Worm (Caenorhabditis elegans) whole organism, L1 larva: ENCODE results near the gene clec-84.
"Not testable (repeated sequence)": the region's sequence is repeated elsewhere in the genome, so short reads cannot be mapped to it uniquely, and the experiment has no call there.

Source experiments
- C04F5.9 ChIP-seq: sonication (generic microtip); optimal IDR thresholded peaks from 2 replicates; lab custom pipeline; 2016; ENCODE audit warnings: missing genetic modification characterization, missing compliant biosample characterization
- C16A3.4 ChIP-seq: fragments of 150-350 bp; optimal IDR thresholded peaks from 2 replicates; lab custom pipeline; 2014; ENCODE audit warnings: missing biosample characterization, missing genetic modification characterization
- blmp-1 ChIP-seq: fragments of 150-350 bp; optimal IDR thresholded peaks from 2 replicates; lab custom pipeline; 2014; ENCODE audit warnings: missing biosample characterization, missing genetic modification characterization
- ceh-8 ChIP-seq: fragments of 200-800 bp; sonication (Bioruptor generic); optimal IDR thresholded peaks from 2 replicates; lab custom pipeline; 2018; ENCODE audit warnings: mild to moderate bottlenecking, missing genetic modification characterization, moderate library complexity, missing compliant biosample characterization
- ceh-82 ChIP-seq, 3 experiments: fragments of 150-350 bp in 1 of 3; sonication (generic microtip) in 2 of 3; optimal IDR thresholded peaks; 2 replicates each; lab custom pipeline; 2014 to 2017; ENCODE audit warnings: missing biosample characterization in 3 of 3, missing genetic modification characterization in 3 of 3
- ceh-88 ChIP-seq: fragments of 200-800 bp; sonication (Bioruptor generic); IDR thresholded peaks from 2 replicates; pipeline ENCODE4 v1.3.6; 2022; ENCODE audit warnings: missing genetic modification characterization, missing compliant biosample characterization
- dpl-1 ChIP-seq, 3 experiments: fragments of 150-350 bp in 2 of 3; sonication (generic microtip) in 1 of 3; optimal IDR thresholded peaks; 2 replicates each; lab custom pipeline; 2014 to 2017; ENCODE audit warnings: missing biosample characterization in 3 of 3, missing genetic modification characterization in 3 of 3, missing genetic modification reagents in 3 of 3
- dsc-1 ChIP-seq: sonication (generic microtip); optimal IDR thresholded peaks from 2 replicates; lab custom pipeline; 2016; ENCODE audit warnings: mild to moderate bottlenecking, missing genetic modification characterization, missing compliant biosample characterization
- efl-1 ChIP-seq, 4 experiments: fragments of 150-350 bp; optimal IDR thresholded peaks in 3 of 4; peaks in 1 of 4; 1 replicate in 1 of 4; 2 replicates in 3 of 4; lab custom pipeline; 2014; ENCODE audit warnings: missing biosample characterization in 2 of 4, missing genetic modification characterization in 2 of 4, missing genetic modification reagents in 2 of 4
- egl-13 ChIP-seq: sonication (generic microtip); optimal IDR thresholded peaks from 2 replicates; lab custom pipeline; 2016; ENCODE audit warnings: missing genotype, missing genetic modification reagents, missing genetic modification characterization, missing compliant biosample characterization
- elt-2 ChIP-seq: sonication (generic microtip); optimal IDR thresholded peaks from 2 replicates; lab custom pipeline; 2016; ENCODE audit warnings: missing genetic modification characterization, mild to moderate bottlenecking, inconsistent platforms, missing compliant biosample characterization, missing genetic modification reagents
- elt-3 ChIP-seq, 6 experiments: fragments of 150-350 bp in 1 of 6; sonication (generic microtip); optimal IDR thresholded peaks; 2 replicates each; lab custom pipeline; 2017 to 2018; ENCODE audit warnings: missing biosample characterization in 6 of 6, missing genetic modification characterization in 6 of 6, inconsistent platforms in 1 of 6
- hpl-2 ChIP-seq: fragments of 150-350 bp; optimal IDR thresholded peaks from 2 replicates; lab custom pipeline; 2014; ENCODE audit warnings: missing biosample characterization, missing genetic modification reagents, missing genetic modification characterization
- irx-1 ChIP-seq: sonication (generic microtip); optimal IDR thresholded peaks from 2 replicates; lab custom pipeline; 2016; ENCODE audit warnings: missing genetic modification characterization, missing compliant biosample characterization
- isw-1 ChIP-seq: fragments of 200-800 bp; sonication (Bioruptor generic); IDR thresholded peaks from 2 replicates; pipeline ENCODE4 v1.3.6; 2022; ENCODE audit warnings: missing genetic modification characterization, missing compliant biosample characterization
- lin-13 ChIP-seq: fragments of 150-350 bp; optimal IDR thresholded peaks from 2 replicates; lab custom pipeline; 2014; ENCODE audit warnings: missing biosample characterization, missing genetic modification reagents, missing genetic modification characterization
- lin-39 ChIP-seq: fragments of 150-350 bp; optimal IDR thresholded peaks from 2 replicates; lab custom pipeline; 2014; ENCODE audit warnings: missing biosample characterization, missing genetic modification reagents, missing genetic modification characterization
- lsy-2 ChIP-seq, 2 experiments: fragments of 150-350 bp; optimal IDR thresholded peaks; 2 replicates each; lab custom pipeline; 2014; ENCODE audit warnings: missing biosample characterization in 2 of 2, missing genetic modification characterization in 2 of 2
- mdl-1 ChIP-seq, 2 experiments: fragments of 150-350 bp; optimal IDR thresholded peaks; 2 replicates each; lab custom pipeline; 2014 to 2017; ENCODE audit warnings: missing biosample characterization in 2 of 2, missing genetic modification characterization in 2 of 2, inconsistent platforms in 1 of 2
- nhr-19 ChIP-seq: fragments of 200-800 bp; sonication (Bioruptor generic); conservative IDR thresholded peaks from 2 replicates; pipeline ENCODE4 v1.3.6; 2022; ENCODE audit warnings: missing genetic modification characterization, missing compliant biosample characterization
- nhr-20 ChIP-seq: sonication (generic microtip); optimal IDR thresholded peaks from 2 replicates; lab custom pipeline; 2016; ENCODE audit warnings: mild to moderate bottlenecking, missing genetic modification characterization, missing compliant biosample characterization
- nhr-28 ChIP-seq: fragments of 150-350 bp; optimal IDR thresholded peaks from 2 replicates; lab custom pipeline; 2014; ENCODE audit warnings: missing biosample characterization, missing genetic modification characterization
- nhr-47 ChIP-seq: sonication (generic microtip); optimal IDR thresholded peaks from 2 replicates; lab custom pipeline; 2016; ENCODE audit warnings: mild to moderate bottlenecking, missing genetic modification characterization, moderate library complexity, missing compliant biosample characterization
- nhr-71 ChIP-seq: sonication (generic microtip); optimal IDR thresholded peaks from 2 replicates; lab custom pipeline; 2016; ENCODE audit warnings: mild to moderate bottlenecking, missing genetic modification characterization, moderate library complexity, missing compliant biosample characterization
- nhr-76 ChIP-seq: sonication (generic microtip); optimal IDR thresholded peaks from 2 replicates; lab custom pipeline; 2017; ENCODE audit warnings: missing biosample characterization, missing genetic modification characterization
- nhr-77 ChIP-seq: fragments of 150-350 bp; optimal IDR thresholded peaks from 2 replicates; lab custom pipeline; 2014; ENCODE audit warnings: missing biosample characterization, missing genetic modification characterization
- nhr-85 ChIP-seq: sonication (generic microtip); peaks from one replicate; lab custom pipeline; 2016; ENCODE audit warnings: missing genetic modification characterization, inconsistent platforms, missing compliant biosample characterization
- nhr-90 ChIP-seq: sonication (generic microtip); optimal IDR thresholded peaks from 2 replicates; lab custom pipeline; 2016; ENCODE audit warnings: mild to moderate bottlenecking, missing genetic modification characterization, missing compliant biosample characterization; ENCODE audit not compliant: poor library complexity
- pag-3 ChIP-seq: sonication (generic microtip); optimal IDR thresholded peaks from 2 replicates; lab custom pipeline; 2017; ENCODE audit warnings: missing genetic modification characterization, mild to moderate bottlenecking, missing compliant biosample characterization, antibody characterized with exemption, borderline replicate concordance; ENCODE audit not compliant: insufficient read depth
- pqm-1 ChIP-seq: sonication (generic microtip); optimal IDR thresholded peaks from 3 replicates; lab custom pipeline; 2017; ENCODE audit warnings: missing biosample characterization, missing genetic modification characterization
- rnt-1 ChIP-seq: sonication (generic microtip); optimal IDR thresholded peaks from 2 replicates; lab custom pipeline; 2016; ENCODE audit warnings: mild to moderate bottlenecking, missing genetic modification characterization, moderate library complexity, missing compliant biosample characterization
- snu-23 ChIP-seq: sonication (generic microtip); optimal IDR thresholded peaks from 2 replicates; lab custom pipeline; 2016; ENCODE audit warnings: missing genetic modification characterization, missing compliant biosample characterization
- sox-4 ChIP-seq: sonication (generic microtip); optimal IDR thresholded peaks from 2 replicates; lab custom pipeline; 2016; ENCODE audit warnings: missing genetic modification characterization, missing compliant biosample characterization
- sptf-1 ChIP-seq: fragments of 150-350 bp; optimal IDR thresholded peaks from 2 replicates; lab custom pipeline; 2014; ENCODE audit warnings: missing biosample characterization, missing genetic modification characterization
- swsn-7 ChIP-seq: sonication (generic microtip); optimal IDR thresholded peaks from 2 replicates; lab custom pipeline; 2016; ENCODE audit warnings: missing genetic modification characterization, missing compliant biosample characterization
- tbx-2 ChIP-seq: sonication (generic microtip); optimal IDR thresholded peaks from 2 replicates; lab custom pipeline; 2016; ENCODE audit warnings: missing genetic modification characterization, missing compliant biosample characterization
- unc-130 ChIP-seq: fragments of 150-350 bp; optimal IDR thresholded peaks from 2 replicates; lab custom pipeline; 2017; ENCODE audit warnings: missing biosample characterization, missing genetic modification characterization, inconsistent platforms
- unc-30 ChIP-seq: sonication (generic microtip); optimal IDR thresholded peaks from 2 replicates; lab custom pipeline; 2017; ENCODE audit warnings: missing biosample characterization, missing genetic modification characterization
- unc-98 ChIP-seq: fragments of 200-800 bp; sonication (Bioruptor generic); IDR thresholded peaks from 2 replicates; pipeline ENCODE4 v1.3.6; 2022; ENCODE audit warnings: missing genetic modification characterization, missing compliant biosample characterization
- vab-15 ChIP-seq: sonication (generic microtip); optimal IDR thresholded peaks from 2 replicates; lab custom pipeline; 2017; ENCODE audit warnings: missing genotype, mild to moderate bottlenecking, missing genetic modification characterization, missing compliant biosample characterization
- xbp-1 ChIP-seq: sonication (generic microtip); optimal IDR thresholded peaks from 2 replicates; lab custom pipeline; 2016; ENCODE audit warnings: missing genetic modification characterization, missing compliant biosample characterization
- zag-1 ChIP-seq: fragments of 150-350 bp; optimal IDR thresholded peaks from 2 replicates; lab custom pipeline; 2014; ENCODE audit warnings: missing biosample characterization, missing genetic modification characterization
- ztf-4 ChIP-seq: fragments of 150-350 bp; optimal IDR thresholded peaks from 2 replicates; lab custom pipeline; 2014; ENCODE audit warnings: missing biosample characterization, missing genetic modification characterization

Gene clec-84

DNA sequence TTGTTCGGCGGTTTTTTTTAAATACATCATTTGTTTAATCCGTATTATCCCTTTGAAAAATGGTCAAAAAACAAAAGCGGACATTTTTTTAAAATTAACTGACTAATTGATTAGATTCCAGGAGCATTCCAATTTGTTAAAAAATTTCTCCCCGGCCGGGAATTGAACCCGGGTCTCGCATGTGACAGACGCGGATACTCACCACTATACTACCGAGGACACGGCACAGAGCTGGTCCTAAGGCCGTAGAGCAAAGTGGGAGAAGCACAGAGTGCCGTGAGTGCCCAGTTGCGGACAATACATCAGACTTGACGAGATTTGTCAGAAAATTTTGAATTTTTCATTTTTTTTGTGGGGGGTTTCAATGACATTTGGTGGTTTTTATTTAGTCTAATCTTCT, 41.3 kb upstream of the clec-84 start (continued):
- peak; percentile 6 for TF ChIP-seq nhr-71 (tag; lab: Kevin White, UChicago)

DNA sequence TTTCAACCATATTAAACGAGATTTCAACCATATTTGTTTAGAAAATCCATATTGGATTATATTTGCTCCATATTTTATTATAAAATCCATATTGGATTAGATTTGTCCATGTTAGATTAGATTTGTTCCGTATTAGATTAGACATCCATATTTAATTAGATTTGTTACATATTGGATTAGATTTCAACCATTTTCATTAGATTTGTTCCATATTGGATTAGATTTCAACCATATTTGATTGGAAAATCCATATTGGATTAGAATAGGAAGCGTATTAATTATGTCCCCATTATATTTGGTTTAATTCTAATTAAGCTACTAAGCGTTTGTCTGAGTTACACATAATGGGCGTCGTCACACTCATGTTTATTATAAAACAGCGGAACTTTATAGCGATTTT, 40.7 kb upstream of the clec-84 start, which contains the start of gene Y54G2A.44:
Gene Y54G2A.44 (plus strand): TSS at position 301 of the 400 bp plus-strand sequence.
- not testable (repeated sequence) for TF ChIP-seq ceh-8 (GFP tag; lab: Kevin White, UChicago); pqm-1; unc-130 (tag; lab: Kevin White, UChicago)
- TF ChIP-seq, all 84 proteins: peak for 0; not testable (repeated sequence) for 84

DNA sequence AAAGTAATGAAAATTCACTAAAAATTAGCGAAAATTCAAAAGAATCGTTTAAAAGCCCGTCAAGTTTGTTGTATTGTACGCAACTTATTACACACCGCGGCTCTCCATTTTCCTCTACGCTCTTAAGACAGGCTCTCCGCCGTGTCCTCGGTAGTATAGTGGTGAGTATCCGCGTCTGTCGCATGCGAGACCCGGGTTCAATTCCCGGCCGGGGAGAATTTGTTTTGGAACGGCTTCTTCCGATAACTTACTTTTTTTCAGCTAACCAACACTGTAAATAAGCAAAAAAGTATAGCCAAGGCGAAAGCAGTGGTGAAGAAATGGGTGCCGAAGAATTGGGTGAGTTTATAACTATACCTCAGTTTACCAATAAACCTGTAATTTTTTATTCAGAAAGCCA, 40.1 kb upstream of the clec-84 start:
- TF ChIP-seq efl-1 (optimal IDR thresholded peaks at IDR 0.05; lab: Kevin White, UChicago) (no peak), efl-1 (GFP tag; optimal IDR thresholded peaks at IDR 0.05 in 1 of 2; lab: Kevin White, UChicago) (peak in 1 of 2 experiments; percentile 85), vab-15 (tag; lab: Kevin White, UChicago) (no peak)

DNA sequence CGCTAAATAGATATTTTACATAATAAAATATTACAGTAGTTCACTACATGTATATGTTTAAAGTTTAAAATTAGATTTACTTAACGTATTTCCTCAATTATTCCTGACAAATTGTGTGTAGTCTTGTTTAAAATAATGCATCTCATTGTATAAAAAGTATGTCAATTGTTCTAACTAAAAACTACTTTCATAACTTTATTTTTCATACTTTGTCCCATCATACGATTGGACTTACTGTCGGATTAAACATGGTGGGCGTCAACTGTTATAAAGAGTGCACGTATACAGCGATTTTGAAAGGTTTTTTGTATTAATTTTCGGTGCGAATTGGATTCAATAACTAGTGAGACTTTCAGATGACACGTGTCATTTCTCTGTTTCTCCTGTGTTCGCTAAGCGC, 38.6 kb upstream of the clec-84 start, which contains the start of gene Y54G2A.32:
Gene Y54G2A.32 (plus strand): TSS at position 301 of the 400 bp plus-strand sequence.
- no peak for TF ChIP-seq lin-39 (tag; lab: Kevin White, UChicago)
- no peak for TF ChIP-seq ceh-88 (GFP tag; lab: Robert Waterston, UW)
- no peak for TF ChIP-seq nhr-71 (tag; lab: Kevin White, UChicago)
- no peak for TF ChIP-seq zag-1 (tag; lab: Kevin White, UChicago)
- TF ChIP-seq lin-13 (GFP tag; lab: Kevin White, UChicago) = no peak
- TF ChIP-seq elt-3 (tag; optimal IDR thresholded peaks at IDR 0.05; lab: Kevin White, UChicago) = no peak
- TF ChIP-seq nhr-76 = no peak
- no peak for TF ChIP-seq swsn-7 (tag; lab: Kevin White, UChicago)
- TF ChIP-seq isw-1 (GFP tag; lab: Robert Waterston, UW) = no peak
- TF ChIP-seq nhr-28 = no peak
- TF ChIP-seq unc-30 (tag; lab: Kevin White, UChicago) = no peak
- no peak for TF ChIP-seq irx-1 (tag; lab: Kevin White, UChicago)
- no peak for TF ChIP-seq sptf-1

DNA sequence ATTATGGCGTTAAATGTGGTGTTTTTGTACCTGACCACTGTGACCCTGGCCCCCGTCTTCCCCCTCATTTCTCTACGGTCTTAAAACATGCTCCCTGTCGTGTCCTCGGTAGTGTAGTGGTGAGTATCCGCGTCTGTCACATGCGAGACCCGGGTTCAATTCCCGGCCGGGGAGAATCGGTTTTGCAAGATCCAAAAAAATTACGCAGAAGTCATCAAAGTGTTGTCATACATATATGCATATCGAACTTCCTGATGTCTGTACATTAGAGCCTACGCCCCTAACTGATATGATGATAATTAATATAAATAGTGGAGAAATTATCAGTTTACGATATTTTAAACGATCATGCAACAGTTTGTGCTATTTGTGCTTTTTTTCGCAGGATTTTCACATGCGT, 36.7 kb upstream of the clec-84 start, which contains the start of gene Y54G2A.45:
Gene Y54G2A.45 (plus strand): TSS at position 333 of the 400 bp plus-strand sequence.
- TF ChIP-seq lin-39 (tag; lab: Kevin White, UChicago) (no peak), swsn-7 (tag; lab: Kevin White, UChicago) (peak; percentile 23), ztf-4 (tag; lab: Kevin White, UChicago) (no peak), C04F5.9 (no peak), dpl-1 (GFP tag; optimal IDR thresholded peaks at IDR 0.05; lab: Kevin White, UChicago) (peak in 1 of 3 experiments; percentile 5), pqm-1 (peak; percentile 40), nhr-85 (tag; lab: Kevin White, UChicago) (no peak), nhr-77 (peak; percentile 5), sox-4 (no peak), hpl-2 (GFP tag; lab: Kevin White, UChicago) (peak; percentile 1), pag-3 (tag; lab: Kevin White, UChicago) (no peak), rnt-1 (tag; lab: Kevin White, UChicago) (peak; percentile 60), lsy-2 (tag; optimal IDR thresholded peaks at IDR 0.05; lab: Kevin White, UChicago) (peak in 1 of 2 experiments; percentile 57), ceh-82 (tag; optimal IDR thresholded peaks at IDR 0.05; lab: Kevin White, UChicago) (peak in 1 of 3 experiments; percentile 6), tbx-2 (no peak), nhr-71 (tag; lab: Kevin White, UChicago) (peak; percentile 61), elt-2 (tag; lab: Kevin White, UChicago) (peak; percentile 64), blmp-1 (tag; lab: Kevin White, UChicago) (no peak), ceh-88 (GFP tag; lab: Robert Waterston, UW) (no peak), snu-23 (GFP tag; lab: Kevin White, UChicago) (peak; percentile 36), vab-15 (tag; lab: Kevin White, UChicago) (no peak), dsc-1 (tag; lab: Kevin White, UChicago) (peak; percentile 18), egl-13 (tag; lab: Kevin White, UChicago) (peak; percentile 18), nhr-47 (tag; lab: Kevin White, UChicago) (peak; percentile 57), efl-1 (optimal IDR thresholded peaks at IDR 0.05; lab: Kevin White, UChicago) (peak in 1 of 2 experiments; percentile 32), efl-1 (GFP tag; optimal IDR thresholded peaks at IDR 0.05 in 1 of 2; lab: Kevin White, UChicago) (no peak), nhr-28 (no peak), C16A3.4 (peak; percentile 14), nhr-90 (tag; lab: Kevin White, UChicago) (peak; percentile 40), xbp-1 (tag; lab: Kevin White, UChicago) (peak; percentile 0), mdl-1 (tag; optimal IDR thresholded peaks at IDR 0.05; lab: Kevin White, UChicago) (peak in 1 of 2 experiments; percentile 28), nhr-19 (GFP tag; lab: Robert Waterston, UW) (peak; percentile 26), nhr-20 (tag; lab: Kevin White, UChicago) (peak; percentile 40), unc-98 (GFP tag; lab: Robert Waterston, UW) (no peak)
